Fruit fly (Drosophila melanogaster): Measurements from ENCODE around the gene Grp170.
A peak's percentile ranks its signal among the peaks of the same experiment; 100 is the strongest.

Gene Grp170

DNA sequence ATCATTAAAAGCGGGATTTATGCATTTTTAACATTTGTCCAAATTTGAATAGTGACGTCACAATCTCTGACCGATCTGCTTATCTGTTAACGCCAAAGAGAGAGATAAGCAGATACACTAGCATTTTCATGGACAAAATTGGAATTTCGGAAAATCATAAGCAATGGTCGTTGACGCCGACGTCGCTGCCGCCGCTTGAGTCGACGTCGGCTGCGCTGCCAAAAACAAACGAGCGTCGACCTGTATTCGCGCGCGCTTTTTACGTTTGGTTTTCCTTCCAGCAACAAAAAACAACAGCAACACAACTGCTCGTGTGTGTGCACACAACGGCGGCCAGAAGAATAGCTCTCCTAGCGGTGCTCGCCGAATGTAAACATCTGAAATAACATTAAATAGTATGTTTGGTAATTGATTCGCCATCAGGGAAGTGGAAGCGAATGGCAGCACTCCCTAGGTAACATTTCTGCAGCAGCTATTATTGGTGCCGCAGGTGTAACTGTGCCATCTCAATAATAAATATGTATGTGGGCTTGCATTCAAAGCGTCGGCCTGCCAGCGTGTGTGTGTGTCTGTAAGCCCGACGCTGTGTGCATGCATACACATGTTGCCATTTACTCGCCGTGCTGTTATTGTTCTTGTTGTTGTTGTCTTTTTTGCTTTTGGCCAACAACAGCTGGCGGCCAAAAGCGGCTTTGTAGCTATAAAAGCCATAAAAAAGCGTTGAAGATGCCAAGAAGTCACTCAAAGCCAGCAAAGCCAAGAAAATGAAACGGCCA is 25.6 kb upstream of the Grp170 start (continued):
- peak; percentile 96 for TF ChIP-seq CG1529 (GFP tag; optimal IDR thresholded peaks at IDR 0.05)
- TF ChIP-seq Poxn (GFP tag; IDR thresholded peaks at IDR 0.05): peak; percentile 72
- TF ChIP-seq CG1024 (GFP tag; IDR thresholded peaks at IDR 0.05): peak; percentile 93
- TF ChIP-seq CG18619 (GFP tag; optimal IDR thresholded peaks at IDR 0.05): peak; percentile 93
- no peak for TF ChIP-seq CG6791 (GFP tag; IDR thresholded peaks at IDR 0.05; ENCODE audit: partially characterized antibody)
- TF ChIP-seq CG18476 (GFP tag; optimal IDR thresholded peaks at IDR 0.05): peak; percentile 92
- no peak for TF ChIP-seq HLH4C (GFP tag; IDR thresholded peaks at IDR 0.05; ENCODE audit: partially characterized antibody)
- TF ChIP-seq salm (tag; optimal IDR thresholded peaks at IDR 0.05): peak; percentile 92
- peak; percentile 94 for TF ChIP-seq sr (GFP tag; IDR thresholded peaks at IDR 0.05)
- TF ChIP-seq CG31224 (GFP tag; IDR thresholded peaks at IDR 0.05): peak; percentile 88
- peak; percentile 73 for TF ChIP-seq Doc2 (GFP tag; IDR thresholded peaks at IDR 0.05)
- no peak for TF ChIP-seq D (optimal IDR thresholded peaks at IDR 0.05)
- peak; percentile 95 for TF ChIP-seq D (GFP tag; optimal IDR thresholded peaks at IDR 0.05)
- peak; percentile 88 for TF ChIP-seq Chrac-16 (GFP tag; optimal IDR thresholded peaks at IDR 0.05)
- peak; percentile 92 for TF ChIP-seq Hsf (GFP tag; optimal IDR thresholded peaks at IDR 0.05)
- peak; percentile 79 for TF ChIP-seq p53 (GFP tag; optimal IDR thresholded peaks at IDR 0.05)
- TF ChIP-seq tll (GFP tag; optimal IDR thresholded peaks at IDR 0.05): peak in 1 of 2 experiments; percentile 38
- peak; percentile 92 for TF ChIP-seq Ravus (GFP tag; IDR thresholded peaks at IDR 0.05)
- peak; percentile 88 for TF ChIP-seq CG16779 (GFP tag; IDR thresholded peaks at IDR 0.05)
- peak; percentile 89 for TF ChIP-seq CG4820 (GFP tag; optimal IDR thresholded peaks at IDR 0.05)
- peak; percentile 21 for TF ChIP-seq stwl (tag; optimal IDR thresholded peaks at IDR 0.05)
- TF ChIP-seq wor (GFP tag; IDR thresholded peaks at IDR 0.05): peak; percentile 96
- peak; percentile 91 for TF ChIP-seq maf-S (GFP tag; optimal IDR thresholded peaks at IDR 0.05)
- TF ChIP-seq Side (GFP tag; optimal IDR thresholded peaks at IDR 0.05): peak; percentile 85
- TF ChIP-seq cwo (GFP tag; optimal IDR thresholded peaks at IDR 0.05): peak; percentile 89
- TF ChIP-seq CG4282 (GFP tag; optimal IDR thresholded peaks at IDR 0.05): peak; percentile 84
- TF ChIP-seq sens (GFP tag): peak; percentile 99
- peak; percentile 90 for TF ChIP-seq CG6254 (GFP tag; optimal IDR thresholded peaks at IDR 0.05)
- peak; percentile 86 for TF ChIP-seq CG10462 (GFP tag; optimal IDR thresholded peaks at IDR 0.05)
- peak; percentile 84 for TF ChIP-seq kay (GFP tag; optimal IDR thresholded peaks at IDR 0.05)
- TF ChIP-seq eyg (GFP tag; optimal IDR thresholded peaks at IDR 0.05): peak; percentile 87
- peak; percentile 92 for TF ChIP-seq gt (GFP tag; IDR thresholded peaks at IDR 0.05)
- TF ChIP-seq B-H2 (GFP tag; optimal IDR thresholded peaks at IDR 0.05): peak; percentile 19
- peak; percentile 94 for TF ChIP-seq Antp (GFP tag; optimal IDR thresholded peaks at IDR 0.05)
- peak; percentile 99 for TF ChIP-seq ci (GFP tag; IDR thresholded peaks at IDR 0.05)
- TF ChIP-seq CG10543 (GFP tag; optimal IDR thresholded peaks at IDR 0.05): peak; percentile 30
- TF ChIP-seq CG14667 (GFP tag; IDR thresholded peaks at IDR 0.05): peak; percentile 96
- peak; percentile 97 for TF ChIP-seq unpg (GFP tag; optimal IDR thresholded peaks at IDR 0.05)
- peak; percentile 97 for TF ChIP-seq CG15269 (tag; optimal IDR thresholded peaks at IDR 0.05)
- TF ChIP-seq grn (GFP tag; optimal IDR thresholded peaks at IDR 0.05): peak; percentile 60
- peak; percentile 27 for TF ChIP-seq CG34376 (GFP tag; optimal IDR thresholded peaks at IDR 0.05)
- TF ChIP-seq Rfx (GFP tag; IDR thresholded peaks at IDR 0.05): peak; percentile 97
- peak; percentile 91 for TF ChIP-seq nom (GFP tag; optimal IDR thresholded peaks at IDR 0.05)
- peak; percentile 97 for TF ChIP-seq ttk (GFP tag; IDR thresholded peaks at IDR 0.05)
- peak; percentile 90 for TF ChIP-seq CG11085 (GFP tag; IDR thresholded peaks at IDR 0.05)
- peak; percentile 64 for TF ChIP-seq CG3163 (GFP tag; optimal IDR thresholded peaks at IDR 0.05)
- peak; percentile 97 for TF ChIP-seq CG12071 (GFP tag; optimal IDR thresholded peaks at IDR 0.05)
- peak; percentile 90 for TF ChIP-seq NK7.1 (GFP tag; optimal IDR thresholded peaks at IDR 0.05)
- TF ChIP-seq Blimp-1 (GFP tag; optimal IDR thresholded peaks at IDR 0.05): peak; percentile 90
- TF ChIP-seq ken (GFP tag; IDR thresholded peaks at IDR 0.05): peak; percentile 99

Data from whole organism, embryonic.